Worm (Caenorhabditis elegans) whole organism, early embryonic: ENCODE measurements around the gene ZK896.5.

Experiments
- ets-7 ChIP-seq: sonication (generic microtip); optimal IDR thresholded peaks from 2 replicates; lab custom pipeline; 2016; ENCODE audit warnings: missing genotype, missing genetic modification characterization, missing compliant biosample characterization
- scrt-1 ChIP-seq: fragments of 200-800 bp; sonication (Bioruptor generic); IDR thresholded peaks from 2 replicates; pipeline ENCODE4 v1.3.6; 2022; ENCODE audit warnings: missing genetic modification characterization, missing compliant biosample characterization
- sea-1 ChIP-seq: fragments of 200-800 bp; sonication (Bioruptor generic); conservative IDR thresholded peaks from 2 replicates; pipeline ENCODE4 v1.3.6; 2022; ENCODE audit warnings: missing genetic modification characterization, missing compliant biosample characterization

- no peak for TF ChIP-seq ets-7 (tag; lab: Kevin White, UChicago)
- TF ChIP-seq scrt-1 (GFP tag; lab: Robert Waterston, UW): no peak
- TF ChIP-seq sea-1 (GFP tag; lab: Robert Waterston, UW): no peak
Measured at ce11 chrIV:12842895-12843294, 36.5 kb downstream of the ZK896.5 start.
